Worm (Caenorhabditis elegans) whole organism, L4 larva: ENCODE measurements around the gene K09F6.13.

ENCODE experiments used
- D1046.2 ChIP-seq: fragments of 200-800 bp; sonication (Bioruptor generic); IDR thresholded peaks from 2 replicates; pipeline ENCODE4 v1.3.6; 2022; ENCODE audit warnings: missing genetic modification characterization, missing compliant biosample characterization
- F26F4.8 ChIP-seq: fragments of 200-800 bp; sonication (Bioruptor generic); conservative IDR thresholded peaks from 2 replicates; pipeline ENCODE4 v1.3.6; 2022; ENCODE audit warnings: missing genetic modification characterization, missing compliant biosample characterization
- F37D6.2 ChIP-seq: sonication (generic microtip); optimal IDR thresholded peaks from 2 replicates; lab custom pipeline; 2016; ENCODE audit warnings: mild to moderate bottlenecking, missing genetic modification characterization, missing compliant biosample characterization
- F44E2.7 ChIP-seq: fragments of 200-800 bp; sonication (Bioruptor generic); IDR thresholded peaks from 2 replicates; pipeline ENCODE4 v2.1.2; 2022; ENCODE audit warnings: missing genetic modification characterization, missing compliant biosample characterization
- T20F7.1 ChIP-seq: fragments of 200-800 bp; sonication (Bioruptor generic); optimal IDR thresholded peaks from 2 replicates; lab custom pipeline; 2018; ENCODE audit warnings: mild to moderate bottlenecking, missing genetic modification characterization, missing compliant biosample characterization
- T26A8.4 ChIP-seq: fragments of 200-800 bp; sonication (Bioruptor generic); IDR thresholded peaks from 2 replicates; pipeline ENCODE4 v1.3.6; 2022; ENCODE audit warnings: missing genetic modification characterization, missing compliant biosample characterization
- aha-1 ChIP-seq: fragments of 150-350 bp; peaks from one replicate; lab custom pipeline; 2014; ENCODE audit warnings: missing biosample characterization, missing genetic modification characterization
- arid-1 ChIP-seq: fragments of 200-800 bp; sonication (Bioruptor generic); conservative IDR thresholded peaks from 2 replicates; pipeline ENCODE4 v1.3.6; 2022; ENCODE audit warnings: missing genetic modification reagents, missing genetic modification characterization, missing compliant biosample characterization
- ceh-20 ChIP-seq: fragments of 200-800 bp; sonication (Bioruptor generic); IDR thresholded peaks from 2 replicates; pipeline ENCODE4 v1.3.6; 2022; ENCODE audit warnings: missing genetic modification reagents, missing genetic modification characterization, missing compliant biosample characterization
- ceh-44 ChIP-seq: fragments of 200-800 bp; sonication (Bioruptor generic); IDR thresholded peaks from 2 replicates; pipeline ENCODE4 v1.3.6; 2022; ENCODE audit warnings: missing genetic modification reagents, missing genetic modification characterization, missing compliant biosample characterization
- ceh-82 ChIP-seq: sonication (generic microtip); optimal IDR thresholded peaks from 2 replicates; lab custom pipeline; 2017; ENCODE audit warnings: missing biosample characterization, missing genetic modification characterization
- daf-16 ChIP-seq, 3 experiments: sonication (generic microtip); optimal IDR thresholded peaks; 2 replicates each; lab custom pipeline; 2016 to 2017; ENCODE audit warnings: missing genetic modification characterization in 3 of 3, missing genetic modification reagents in 3 of 3, mild to moderate bottlenecking in 2 of 3, missing compliant biosample characterization in 2 of 3, missing biosample characterization in 1 of 3, moderate library complexity in 1 of 3
- daf-19 ChIP-seq: fragments of 200-800 bp; sonication (Bioruptor generic); conservative IDR thresholded peaks from 2 replicates; pipeline ENCODE4 v1.3.6; 2022; ENCODE audit warnings: missing genetic modification characterization, missing compliant biosample characterization
- daf-8 ChIP-seq: fragments of 200-800 bp; sonication (Bioruptor generic); IDR thresholded peaks from 2 replicates; pipeline ENCODE4 v1.3.6; 2022; ENCODE audit warnings: missing genetic modification characterization, missing compliant biosample characterization
- dmd-6 ChIP-seq: fragments of 200-800 bp; sonication (Bioruptor generic); IDR thresholded peaks from 2 replicates; pipeline ENCODE4 v1.3.6; 2022; ENCODE audit warnings: missing genetic modification reagents, missing genetic modification characterization, missing compliant biosample characterization
- dmd-9 ChIP-seq: fragments of 200-800 bp; sonication (Bioruptor generic); IDR thresholded peaks from 2 replicates; pipeline ENCODE4 v1.3.6; 2022; ENCODE audit warnings: missing genetic modification reagents, missing genetic modification characterization, missing compliant biosample characterization
- dpl-1 ChIP-seq: fragments of 150-350 bp; optimal IDR thresholded peaks from 2 replicates; lab custom pipeline; 2014; ENCODE audit warnings: missing biosample characterization, missing genetic modification reagents, missing genetic modification characterization
- dve-1 ChIP-seq: sonication (generic microtip); optimal IDR thresholded peaks from 2 replicates; lab custom pipeline; 2017; ENCODE audit warnings: antibody characterized with exemption, mild to moderate bottlenecking, missing genetic modification characterization, missing compliant biosample characterization; ENCODE audit not compliant: insufficient read depth
- fos-1 ChIP-seq: fragments of 150-350 bp; optimal IDR thresholded peaks from 2 replicates; lab custom pipeline; 2014; ENCODE audit warnings: missing biosample characterization, missing genetic modification characterization
- hlh-11 ChIP-seq: fragments of 200-800 bp; sonication (Bioruptor generic); optimal IDR thresholded peaks from 2 replicates; lab custom pipeline; 2018; ENCODE audit warnings: mild to moderate bottlenecking, missing genetic modification characterization, missing compliant biosample characterization
- hlh-30 ChIP-seq: sonication (generic microtip); optimal IDR thresholded peaks from 2 replicates; lab custom pipeline; 2017; ENCODE audit warnings: antibody characterized with exemption, mild to moderate bottlenecking, missing genetic modification characterization, missing compliant biosample characterization; ENCODE audit not compliant: insufficient read depth
- lin-1 ChIP-seq: fragments of 200-800 bp; sonication (Bioruptor generic); IDR thresholded peaks from 2 replicates; pipeline ENCODE4 v1.3.6; 2022; ENCODE audit warnings: missing genetic modification reagents, missing genetic modification characterization, missing compliant biosample characterization
- lin-38 ChIP-seq: fragments of 200-800 bp; sonication (Bioruptor generic); IDR thresholded peaks from 2 replicates; pipeline ENCODE4 v1.3.6; 2022; ENCODE audit warnings: missing genetic modification reagents, missing genetic modification characterization, missing compliant biosample characterization
- lsy-2 ChIP-seq, 2 experiments: fragments of 150-350 bp in 1 of 2; sonication (generic microtip) in 1 of 2; optimal IDR thresholded peaks; 2 replicates each; lab custom pipeline; 2014 to 2017; ENCODE audit warnings: missing biosample characterization in 2 of 2, missing genetic modification characterization in 2 of 2
- mdl-1 ChIP-seq, 2 experiments: fragments of 150-350 bp in 1 of 2; sonication (generic microtip) in 1 of 2; optimal IDR thresholded peaks; 2 replicates each; lab custom pipeline; 2014 to 2017; ENCODE audit warnings: missing biosample characterization in 2 of 2, missing genetic modification characterization in 2 of 2
- mxl-3 ChIP-seq: fragments of 200-800 bp; sonication (Bioruptor generic); optimal IDR thresholded peaks from 2 replicates; lab custom pipeline; 2018; ENCODE audit warnings: mild to moderate bottlenecking, missing genetic modification characterization, missing compliant biosample characterization
- nhr-11 ChIP-seq: fragments of 150-350 bp; optimal IDR thresholded peaks from 2 replicates; lab custom pipeline; 2014; ENCODE audit warnings: missing biosample characterization, missing genetic modification characterization
- nhr-111 ChIP-seq: fragments of 200-800 bp; sonication (Bioruptor generic); optimal IDR thresholded peaks from 2 replicates; lab custom pipeline; 2018; ENCODE audit warnings: mild to moderate bottlenecking, missing genetic modification characterization, missing compliant biosample characterization
- nhr-28 ChIP-seq: fragments of 150-350 bp; optimal IDR thresholded peaks from 2 replicates; lab custom pipeline; 2014; ENCODE audit warnings: missing biosample characterization, missing genetic modification characterization
- nhr-41 ChIP-seq: fragments of 200-800 bp; sonication (Bioruptor generic); IDR thresholded peaks from 2 replicates; pipeline ENCODE4 v1.3.6; 2022; ENCODE audit warnings: missing genetic modification reagents, missing genetic modification characterization, missing compliant biosample characterization
- nhr-42 ChIP-seq: fragments of 200-800 bp; sonication (Bioruptor generic); IDR thresholded peaks from 2 replicates; pipeline ENCODE4 v1.3.6; 2022; ENCODE audit warnings: missing genetic modification characterization, missing compliant biosample characterization
- nhr-6 ChIP-seq: fragments of 150-350 bp; optimal IDR thresholded peaks from 2 replicates; lab custom pipeline; 2014; ENCODE audit warnings: missing biosample characterization, missing genetic modification characterization
- nhr-77 ChIP-seq: fragments of 150-350 bp; optimal IDR thresholded peaks from 2 replicates; lab custom pipeline; 2014; ENCODE audit warnings: missing biosample characterization, missing genetic modification characterization
- pha-4 ChIP-seq, 2 experiments: fragments of 150-350 bp in 1 of 2; fragments of 200-800 bp in 1 of 2; sonication (Bioruptor generic) in 1 of 2; IDR thresholded peaks in 1 of 2; optimal IDR thresholded peaks in 1 of 2; 2 replicates each; pipeline versions ENCODE4 v1.3.6 to Lab custom; 2014 to 2022; ENCODE audit warnings: missing genetic modification characterization in 2 of 2, missing genetic modification reagents in 2 of 2, missing biosample characterization in 1 of 2, missing compliant biosample characterization in 1 of 2
- php-3 ChIP-seq: fragments of 200-800 bp; sonication (Bioruptor generic); IDR thresholded peaks from 2 replicates; pipeline ENCODE4 v1.3.6; 2022; ENCODE audit warnings: missing genetic modification reagents, missing genetic modification characterization, missing compliant biosample characterization
- pqm-1 ChIP-seq: sonication (generic microtip); optimal IDR thresholded peaks from 2 replicates; lab custom pipeline; 2017; ENCODE audit warnings: missing biosample characterization, missing genetic modification characterization
- saeg-2 ChIP-seq: fragments of 200-800 bp; sonication (Bioruptor generic); IDR thresholded peaks from 2 replicates; pipeline ENCODE4 v1.3.6; 2022; ENCODE audit warnings: missing genetic modification reagents, missing genetic modification characterization, missing compliant biosample characterization
- sdz-12 ChIP-seq: fragments of 200-800 bp; sonication (Bioruptor generic); optimal IDR thresholded peaks from 2 replicates; lab custom pipeline; 2018; ENCODE audit warnings: mild to moderate bottlenecking, missing genetic modification characterization, missing compliant biosample characterization
- unc-62 ChIP-seq, 3 experiments: fragments of 150-350 bp in 1 of 3; sonication (generic microtip); optimal IDR thresholded peaks in 2 of 3; peaks in 1 of 3; 1 replicate in 1 of 3; 2 replicates in 2 of 3; lab custom pipeline; 2014 to 2017; ENCODE audit warnings: missing biosample characterization in 3 of 3, missing genetic modification characterization in 3 of 3, missing genetic modification reagents in 3 of 3, missing genotype in 1 of 3

K09F6.13 gene

DNA sequence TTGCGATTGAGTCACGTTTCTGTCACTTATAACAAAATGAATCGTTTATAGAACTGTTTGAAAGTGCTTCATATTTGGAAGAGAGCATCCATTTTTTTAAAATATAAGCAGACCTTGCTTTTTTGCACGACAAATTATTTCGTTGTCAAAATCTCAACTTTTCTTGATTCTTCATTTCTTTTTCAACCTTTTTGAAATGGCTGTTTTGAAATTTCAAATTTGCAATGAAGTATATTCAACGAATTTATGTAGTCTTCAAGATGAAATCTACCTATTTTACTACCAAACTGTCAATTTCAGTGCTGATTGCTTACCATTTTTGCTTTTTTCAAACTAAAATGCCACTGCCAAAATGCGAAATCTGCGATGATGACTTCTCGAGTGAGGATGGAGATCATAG is 17.8 kb downstream of the K09F6.13 start, which contains the start of gene B0281.3:
B0281.3 (plus strand) TSS at position 301 of the 400 bp plus-strand sequence.
- TF ChIP-seq pha-4 (GFP tag; IDR thresholded peaks at IDR 0.05; lab: Robert Waterston, UW) (no peak), pha-4 (tag; optimal IDR thresholded peaks at IDR 0.05; lab: Kevin White, UChicago) (no peak), dpl-1 (GFP tag; lab: Kevin White, UChicago) (no peak), nhr-42 (GFP tag; lab: Robert Waterston, UW) (no peak), dmd-9 (GFP tag; lab: Robert Waterston, UW) (no peak), php-3 (GFP tag; lab: Robert Waterston, UW) (no peak), nhr-6 (tag; lab: Kevin White, UChicago) (no peak), F26F4.8 (GFP tag; lab: Robert Waterston, UW) (no peak), nhr-11 (tag; lab: Kevin White, UChicago) (no peak)
- TF ChIP-seq, all 104 proteins: peak for 0

DNA sequence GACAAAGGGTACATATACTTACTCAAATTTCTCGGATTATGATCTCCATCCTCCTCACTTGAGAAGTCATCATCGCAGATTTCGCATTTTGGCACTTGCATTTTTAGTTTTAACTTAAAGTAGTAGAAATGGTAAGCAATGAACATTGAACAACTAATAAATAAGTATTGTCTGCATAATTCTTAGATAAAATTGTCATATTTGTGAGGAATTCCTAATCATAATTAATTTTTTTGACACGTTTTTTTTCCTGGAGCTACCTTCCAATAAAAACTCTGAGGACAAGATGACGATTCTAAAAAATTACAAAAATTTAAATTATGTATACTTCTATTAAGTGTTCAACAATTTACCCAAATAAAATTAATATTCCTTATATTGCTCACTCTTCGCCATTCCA is 23.8 kb downstream of the K09F6.13 start, which contains the start of the genes trim-21 and B0281.1:
trim-21 (minus strand) TSS at position 101 of the 400 bp plus-strand sequence.
B0281.1 (plus strand) TSS at position 321 of the 400 bp plus-strand sequence.
- TF ChIP-seq lin-1 (GFP tag; lab: Robert Waterston, UW) (no peak), mxl-3 (GFP tag; lab: Kevin White, UChicago) (no peak), sdz-12 (no peak), lin-38 (GFP tag; lab: Robert Waterston, UW) (no peak), D1046.2 (GFP tag; lab: Robert Waterston, UW) (no peak), ceh-82 (tag; lab: Kevin White, UChicago) (no peak), saeg-2 (no peak), lsy-2 (tag; optimal IDR thresholded peaks at IDR 0.05; lab: Kevin White, UChicago) (no peak), daf-8 (GFP tag; lab: Robert Waterston, UW) (no peak), nhr-6 (tag; lab: Kevin White, UChicago) (no peak), F44E2.7 (GFP tag; lab: Robert Waterston, UW) (no peak), aha-1 (no peak), nhr-11 (tag; lab: Kevin White, UChicago) (no peak), mdl-1 (tag; optimal IDR thresholded peaks at IDR 0.05; lab: Kevin White, UChicago) (no peak), dmd-6 (GFP tag; lab: Robert Waterston, UW) (no peak), php-3 (GFP tag; lab: Robert Waterston, UW) (no peak), daf-19 (GFP tag; lab: Robert Waterston, UW) (no peak), T26A8.4 (GFP tag; lab: Robert Waterston, UW) (no peak), nhr-77 (no peak), hlh-30 (tag; lab: Kevin White, UChicago) (no peak)

DNA sequence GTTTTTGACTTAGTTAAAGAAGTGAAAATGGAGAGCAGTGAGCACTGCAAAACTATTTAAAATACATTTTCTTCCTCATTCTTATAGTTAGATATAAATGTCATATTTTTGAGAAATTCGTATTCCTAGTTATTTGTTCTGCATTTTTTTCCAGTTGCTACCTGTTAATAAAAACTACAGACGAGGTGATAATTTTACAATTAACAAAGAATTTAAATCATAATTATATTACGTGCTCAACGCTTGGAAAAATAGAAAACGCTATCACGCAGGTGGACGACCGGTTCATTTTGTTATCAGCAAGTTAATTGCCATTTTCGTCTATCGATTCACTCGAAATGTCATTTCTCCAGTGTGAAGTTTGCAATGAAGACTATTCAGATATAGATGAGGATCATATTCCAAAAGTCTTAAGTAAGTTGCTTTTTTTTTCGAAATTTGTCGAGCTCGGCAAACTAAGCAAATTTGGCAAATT is 29.0 kb downstream of the K09F6.13 start, which contains the start of the genes ZK1240.5 and ZK1240.9:
ZK1240.5 (minus strand) TSS at position 51 of the 475 bp plus-strand sequence.
ZK1240.9 (plus strand) TSS at position 307 of the 475 bp plus-strand sequence.
- TF ChIP-seq dmd-6 (GFP tag; lab: Robert Waterston, UW) (0 out of 2 replicates have a peak, but pooled peaks have one; percentile 14), nhr-28 (tag; lab: Kevin White, UChicago) (peak; percentile 26), F37D6.2 (no peak), unc-62 (GFP tag; optimal IDR thresholded peaks at IDR 0.05 in 1 of 2; lab: Kevin White, UChicago) (peak in 1 of 2 experiments; percentile 72), unc-62 (tag; optimal IDR thresholded peaks at IDR 0.05; lab: Kevin White, UChicago) (no peak), dpl-1 (GFP tag; lab: Kevin White, UChicago) (no peak), pqm-1 (peak; percentile 76), php-3 (GFP tag; lab: Robert Waterston, UW) (peak; percentile 9; the same call in 1 of the 2 replicates), aha-1 (peak; percentile 22)

DNA sequence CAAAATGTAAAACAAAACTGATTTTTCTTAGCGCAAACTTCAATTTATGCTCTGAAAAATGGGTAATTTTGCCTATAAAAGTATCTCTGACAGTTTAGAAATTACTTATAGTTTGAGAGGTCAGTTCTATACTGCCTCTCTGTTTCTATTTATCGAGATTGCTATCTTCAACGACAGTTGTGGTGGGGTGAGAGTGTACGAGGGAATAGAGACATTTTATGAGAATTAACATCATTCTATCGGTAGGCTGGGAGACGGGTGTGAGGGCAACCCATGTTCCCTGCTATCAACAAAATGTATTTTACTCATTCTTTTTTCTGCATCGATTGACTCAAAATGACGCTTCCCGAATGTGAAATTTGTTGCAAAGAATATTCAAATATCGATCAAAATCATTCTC is 31.2 kb downstream of the K09F6.13 start, which contains the start of gene ZK1240.3:
ZK1240.3 (plus strand) TSS at position 238 of the 400 bp plus-strand sequence.
- peak; percentile 78 for TF ChIP-seq nhr-28 (tag; lab: Kevin White, UChicago)
- peak; percentile 91 for TF ChIP-seq pqm-1
- TF ChIP-seq T20F7.1 (GFP tag; lab: Kevin White, UChicago): peak; percentile 32
- no peak for TF ChIP-seq arid-1 (GFP tag; lab: Robert Waterston, UW)
- TF ChIP-seq daf-16 (GFP tag; optimal IDR thresholded peaks at IDR 0.05; lab: Kevin White, UChicago): no peak
- peak; percentile 62 for TF ChIP-seq daf-16 (tag; optimal IDR thresholded peaks at IDR 0.05; lab: Kevin White, UChicago)
- peak in 1 of 2 experiments; percentile 37 for TF ChIP-seq unc-62 (GFP tag; optimal IDR thresholded peaks at IDR 0.05 in 1 of 2; lab: Kevin White, UChicago)
- no peak for TF ChIP-seq unc-62 (tag; optimal IDR thresholded peaks at IDR 0.05; lab: Kevin White, UChicago)
- TF ChIP-seq nhr-111 (GFP tag; lab: Kevin White, UChicago): no peak
- peak; percentile 58 for TF ChIP-seq hlh-11 (tag; lab: Kevin White, UChicago)
- TF ChIP-seq php-3 (GFP tag; lab: Robert Waterston, UW): 0 out of 2 replicates have a peak, but pooled peaks have one; percentile 48
- TF ChIP-seq ceh-44 (GFP tag; lab: Robert Waterston, UW): no peak
- peak; percentile 55; the same call in 1 of the 2 replicates for TF ChIP-seq nhr-41
- no peak for TF ChIP-seq ceh-20
- TF ChIP-seq fos-1 (tag; lab: Kevin White, UChicago): no peak
- peak; percentile 23 for TF ChIP-seq dve-1 (tag; lab: Kevin White, UChicago)
- peak; percentile 69 for TF ChIP-seq dmd-6 (GFP tag; lab: Robert Waterston, UW)
- TF ChIP-seq aha-1: peak; percentile 80
